Worm (Caenorhabditis elegans): ENCODE data around the gene idpb-5.
A peak's percentile ranks its signal among the peaks of the same experiment; 100 is the strongest.

DNA sequence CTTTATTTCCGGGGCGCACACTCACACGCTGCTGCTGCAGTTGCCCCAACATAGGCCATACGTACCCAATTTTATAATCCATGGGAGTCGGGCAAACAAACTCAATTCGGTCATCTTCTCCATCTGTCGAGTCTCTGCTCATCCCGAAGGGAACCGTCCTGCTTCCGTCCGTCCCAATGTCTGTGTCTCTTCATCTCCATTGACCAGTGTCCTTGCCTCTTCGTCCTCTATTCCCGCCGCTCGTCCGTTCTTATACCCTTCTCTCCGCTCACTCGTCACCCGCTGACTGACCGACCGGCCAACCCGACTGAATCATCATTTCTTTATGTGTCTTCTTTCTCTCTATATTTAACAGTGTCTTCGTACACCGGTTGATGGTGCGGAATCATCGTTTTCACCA, 5.5 kb downstream of the idpb-5 start:
- TF ChIP-seq ama-1 (optimal IDR thresholded peaks at IDR 0.05) (no peak), sea-1 (GFP tag; conservative IDR thresholded peaks at IDR 0.05) (no peak), tbx-11 (GFP tag; IDR thresholded peaks at IDR 0.05) (no peak), hmbx-1 (tag; optimal IDR thresholded peaks at IDR 0.05) (no peak), ceh-36 (tag; optimal IDR thresholded peaks at IDR 0.05) (no peak), flt-1 (GFP tag; IDR thresholded peaks at IDR 0.05) (0 out of 2 replicates have a peak, but pooled peaks have one; percentile 34), hmg-4 (GFP tag; optimal IDR thresholded peaks at IDR 0.05) (peak; percentile 84), ceh-13 (GFP tag; optimal IDR thresholded peaks at IDR 0.05) (no peak)

Measured in whole organism, early embryonic.